Worm (Caenorhabditis elegans) whole organism, L1 larva: Measurements from ENCODE around the gene sec-5.

Source experiments
- C16A3.4 ChIP-seq: fragments of 150-350 bp; optimal IDR thresholded peaks from 2 replicates; lab custom pipeline; 2014; ENCODE audit warnings: missing biosample characterization, missing genetic modification characterization
- F16B12.6 ChIP-seq: fragments of 150-350 bp; optimal IDR thresholded peaks from 2 replicates; lab custom pipeline; 2014; ENCODE audit warnings: missing biosample characterization, missing genetic modification characterization
- Y116A8C.19 ChIP-seq: sonication (generic microtip); optimal IDR thresholded peaks from 2 replicates; lab custom pipeline; 2016; ENCODE audit warnings: missing compliant biosample characterization, missing genetic modification characterization, borderline replicate concordance
- aha-1 ChIP-seq: fragments of 150-350 bp; optimal IDR thresholded peaks from 2 replicates; lab custom pipeline; 2014; ENCODE audit warnings: missing biosample characterization, missing genetic modification characterization
- blmp-1 ChIP-seq: fragments of 150-350 bp; optimal IDR thresholded peaks from 2 replicates; lab custom pipeline; 2014; ENCODE audit warnings: missing biosample characterization, missing genetic modification characterization
- ceh-8 ChIP-seq: fragments of 200-800 bp; sonication (Bioruptor generic); optimal IDR thresholded peaks from 2 replicates; lab custom pipeline; 2018; ENCODE audit warnings: mild to moderate bottlenecking, missing genetic modification characterization, moderate library complexity, missing compliant biosample characterization
- ceh-90 ChIP-seq: sonication (generic microtip); optimal IDR thresholded peaks from 2 replicates; lab custom pipeline; 2016; ENCODE audit warnings: missing genetic modification characterization, missing compliant biosample characterization
- dpl-1 ChIP-seq, 3 experiments: fragments of 150-350 bp in 2 of 3; sonication (generic microtip) in 1 of 3; optimal IDR thresholded peaks; 2 replicates each; lab custom pipeline; 2014 to 2017; ENCODE audit warnings: missing biosample characterization in 3 of 3, missing genetic modification characterization in 3 of 3, missing genetic modification reagents in 3 of 3
- dsc-1 ChIP-seq: sonication (generic microtip); optimal IDR thresholded peaks from 2 replicates; lab custom pipeline; 2016; ENCODE audit warnings: mild to moderate bottlenecking, missing genetic modification characterization, missing compliant biosample characterization
- efl-1 ChIP-seq, 4 experiments: fragments of 150-350 bp; optimal IDR thresholded peaks in 3 of 4; peaks in 1 of 4; 1 replicate in 1 of 4; 2 replicates in 3 of 4; lab custom pipeline; 2014; ENCODE audit warnings: missing biosample characterization in 2 of 4, missing genetic modification characterization in 2 of 4, missing genetic modification reagents in 2 of 4
- egl-27 ChIP-seq, 2 experiments: fragments of 150-350 bp in 1 of 2; sonication (generic microtip); optimal IDR thresholded peaks; 3 replicates each; lab custom pipeline; 2017 to 2018; ENCODE audit warnings: missing biosample characterization in 2 of 2, missing genetic modification characterization in 2 of 2, missing genetic modification reagents in 2 of 2
- elt-3 ChIP-seq, 6 experiments: fragments of 150-350 bp in 1 of 6; sonication (generic microtip); optimal IDR thresholded peaks; 2 replicates each; lab custom pipeline; 2017 to 2018; ENCODE audit warnings: missing biosample characterization in 6 of 6, missing genetic modification characterization in 6 of 6, inconsistent platforms in 1 of 6
- fkh-8 ChIP-seq: sonication (generic microtip); optimal IDR thresholded peaks from 2 replicates; lab custom pipeline; 2016; ENCODE audit warnings: mild to moderate bottlenecking, missing genetic modification characterization, missing compliant biosample characterization
- fos-1 ChIP-seq: fragments of 150-350 bp; optimal IDR thresholded peaks from 2 replicates; lab custom pipeline; 2014; ENCODE audit warnings: missing biosample characterization, missing genetic modification characterization
- hlh-17 ChIP-seq: fragments of 200-800 bp; sonication (Bioruptor generic); optimal IDR thresholded peaks from 2 replicates; lab custom pipeline; 2018; ENCODE audit warnings: missing genetic modification characterization, mild to moderate bottlenecking, missing compliant biosample characterization, moderate library complexity, borderline replicate concordance
- hlh-4 ChIP-seq: sonication (generic microtip); optimal IDR thresholded peaks from 2 replicates; lab custom pipeline; 2016; ENCODE audit warnings: mild to moderate bottlenecking, missing genetic modification characterization, missing compliant biosample characterization
- hpl-2 ChIP-seq: fragments of 150-350 bp; optimal IDR thresholded peaks from 2 replicates; lab custom pipeline; 2014; ENCODE audit warnings: missing biosample characterization, missing genetic modification reagents, missing genetic modification characterization
- isw-1 ChIP-seq: fragments of 200-800 bp; sonication (Bioruptor generic); IDR thresholded peaks from 2 replicates; pipeline ENCODE4 v1.3.6; 2022; ENCODE audit warnings: missing genetic modification characterization, missing compliant biosample characterization
- jun-1 ChIP-seq: fragments of 150-350 bp; optimal IDR thresholded peaks from 2 replicates; lab custom pipeline; 2014; ENCODE audit warnings: missing biosample characterization, missing genetic modification reagents, missing genetic modification characterization
- lin-13 ChIP-seq: fragments of 150-350 bp; optimal IDR thresholded peaks from 2 replicates; lab custom pipeline; 2014; ENCODE audit warnings: missing biosample characterization, missing genetic modification reagents, missing genetic modification characterization
- lin-14 ChIP-seq: fragments of 200-800 bp; sonication (Bioruptor generic); optimal IDR thresholded peaks from 2 replicates; lab custom pipeline; 2018; ENCODE audit warnings: mild to moderate bottlenecking, missing genetic modification characterization, moderate library complexity, missing compliant biosample characterization
- lin-35 ChIP-seq, 2 experiments: fragments of 150-350 bp; optimal IDR thresholded peaks; 2 replicates each; lab custom pipeline; 2014; ENCODE audit warnings: missing biosample characterization in 2 of 2, missing genetic modification characterization in 2 of 2, missing genetic modification reagents in 2 of 2
- lir-3 ChIP-seq: sonication (generic microtip); optimal IDR thresholded peaks from 2 replicates; lab custom pipeline; 2016; ENCODE audit warnings: mild to moderate bottlenecking, missing genetic modification characterization, moderate library complexity, missing compliant biosample characterization; ENCODE audit not compliant: poor library complexity
- mab-9 ChIP-seq: fragments of 200-800 bp; sonication (Bioruptor generic); IDR thresholded peaks from 2 replicates; pipeline ENCODE4 v1.3.6; 2022; ENCODE audit warnings: missing genetic modification reagents, missing genetic modification characterization, missing compliant biosample characterization
- mdl-1 ChIP-seq, 2 experiments: fragments of 150-350 bp; optimal IDR thresholded peaks; 2 replicates each; lab custom pipeline; 2014 to 2017; ENCODE audit warnings: missing biosample characterization in 2 of 2, missing genetic modification characterization in 2 of 2, inconsistent platforms in 1 of 2
- nhr-19 ChIP-seq: fragments of 200-800 bp; sonication (Bioruptor generic); conservative IDR thresholded peaks from 2 replicates; pipeline ENCODE4 v1.3.6; 2022; ENCODE audit warnings: missing genetic modification characterization, missing compliant biosample characterization
- nhr-237 ChIP-seq: fragments of 150-350 bp; optimal IDR thresholded peaks from 2 replicates; lab custom pipeline; 2014; ENCODE audit warnings: missing biosample characterization, missing genetic modification characterization
- nhr-47 ChIP-seq: sonication (generic microtip); optimal IDR thresholded peaks from 2 replicates; lab custom pipeline; 2016; ENCODE audit warnings: mild to moderate bottlenecking, missing genetic modification characterization, moderate library complexity, missing compliant biosample characterization
- nhr-71 ChIP-seq: sonication (generic microtip); optimal IDR thresholded peaks from 2 replicates; lab custom pipeline; 2016; ENCODE audit warnings: mild to moderate bottlenecking, missing genetic modification characterization, moderate library complexity, missing compliant biosample characterization
- nhr-76 ChIP-seq: sonication (generic microtip); optimal IDR thresholded peaks from 2 replicates; lab custom pipeline; 2017; ENCODE audit warnings: missing biosample characterization, missing genetic modification characterization
- nhr-85 ChIP-seq: sonication (generic microtip); peaks from one replicate; lab custom pipeline; 2016; ENCODE audit warnings: missing genetic modification characterization, inconsistent platforms, missing compliant biosample characterization
- pag-3 ChIP-seq: sonication (generic microtip); optimal IDR thresholded peaks from 2 replicates; lab custom pipeline; 2017; ENCODE audit warnings: missing genetic modification characterization, mild to moderate bottlenecking, missing compliant biosample characterization, antibody characterized with exemption, borderline replicate concordance; ENCODE audit not compliant: insufficient read depth
- rnt-1 ChIP-seq: sonication (generic microtip); optimal IDR thresholded peaks from 2 replicates; lab custom pipeline; 2016; ENCODE audit warnings: mild to moderate bottlenecking, missing genetic modification characterization, moderate library complexity, missing compliant biosample characterization
- snpc-4 ChIP-seq: fragments of 150-350 bp; optimal IDR thresholded peaks from 2 replicates; lab custom pipeline; 2014; ENCODE audit warnings: missing biosample characterization, missing genetic modification characterization
- sptf-1 ChIP-seq: fragments of 150-350 bp; optimal IDR thresholded peaks from 2 replicates; lab custom pipeline; 2014; ENCODE audit warnings: missing biosample characterization, missing genetic modification characterization
- sup-37 ChIP-seq: fragments of 200-800 bp; sonication (Bioruptor generic); optimal IDR thresholded peaks from 2 replicates; lab custom pipeline; 2018; ENCODE audit warnings: mild to moderate bottlenecking, missing genetic modification characterization, missing compliant biosample characterization
- tlp-1 ChIP-seq: fragments of 150-350 bp; optimal IDR thresholded peaks from 2 replicates; lab custom pipeline; 2014; ENCODE audit warnings: missing biosample characterization, missing genetic modification characterization
- unc-130 ChIP-seq: fragments of 150-350 bp; optimal IDR thresholded peaks from 2 replicates; lab custom pipeline; 2017; ENCODE audit warnings: missing biosample characterization, missing genetic modification characterization, inconsistent platforms
- xbp-1 ChIP-seq: sonication (generic microtip); optimal IDR thresholded peaks from 2 replicates; lab custom pipeline; 2016; ENCODE audit warnings: missing genetic modification characterization, missing compliant biosample characterization
- zag-1 ChIP-seq: fragments of 150-350 bp; optimal IDR thresholded peaks from 2 replicates; lab custom pipeline; 2014; ENCODE audit warnings: missing biosample characterization, missing genetic modification characterization

Gene sec-5

ce11 chrII:9148079-9148478 lies 28.9 kb downstream of the sec-5 start:
- no peak for TF ChIP-seq ceh-90 (tag; lab: Kevin White, UChicago)
- TF ChIP-seq elt-3 (tag; optimal IDR thresholded peaks at IDR 0.05; lab: Kevin White, UChicago): peak in 1 of 6 experiments; percentile 64
- TF ChIP-seq egl-27 (tag; optimal IDR thresholded peaks at IDR 0.05; lab: Kevin White, UChicago): no peak
- TF ChIP-seq nhr-85 (tag; lab: Kevin White, UChicago): no peak
- no peak for TF ChIP-seq Y116A8C.19
- no peak for TF ChIP-seq zag-1
- no peak for TF ChIP-seq C16A3.4 (tag; lab: Kevin White, UChicago)
- TF ChIP-seq blmp-1 (tag; lab: Kevin White, UChicago): peak; percentile 77
- TF ChIP-seq snpc-4 (tag; lab: Kevin White, UChicago): no peak
- TF ChIP-seq lir-3 (tag; lab: Kevin White, UChicago): no peak
- no peak for TF ChIP-seq nhr-76 (tag; lab: Kevin White, UChicago)
- TF ChIP-seq F16B12.6 (tag; lab: Kevin White, UChicago): no peak
- no peak for TF ChIP-seq dpl-1 (GFP tag; optimal IDR thresholded peaks at IDR 0.05; lab: Kevin White, UChicago)
- TF ChIP-seq lin-14 (GFP tag; lab: Kevin White, UChicago): peak; percentile 19
- TF ChIP-seq sup-37 (GFP tag; lab: Kevin White, UChicago): no peak
- TF ChIP-seq jun-1: no peak
- no peak for TF ChIP-seq xbp-1
- TF ChIP-seq lin-35 (GFP tag; optimal IDR thresholded peaks at IDR 0.05; lab: Kevin White, UChicago): no peak
- TF ChIP-seq hlh-17 (GFP tag; lab: Kevin White, UChicago): no peak
- TF ChIP-seq lin-13: no peak
- TF ChIP-seq rnt-1 (tag; lab: Kevin White, UChicago): no peak
- TF ChIP-seq aha-1: no peak
- TF ChIP-seq, all 84 proteins: peak for 3

ce11 chrII:9145961-9146360 lies 31.0 kb downstream of the sec-5 start, which contains the start of gene W07A12.4:
TSS of gene W07A12.4 (plus strand) at chrII:9146261.
- TF ChIP-seq unc-130 (tag; lab: Kevin White, UChicago) (no peak), nhr-85 (tag; lab: Kevin White, UChicago) (peak; percentile 48), lin-14 (GFP tag; lab: Kevin White, UChicago) (no peak), mab-9 (GFP tag; lab: Robert Waterston, UW) (no peak), hlh-4 (peak; percentile 44), ceh-8 (GFP tag; lab: Kevin White, UChicago) (no peak), fos-1 (tag; lab: Kevin White, UChicago) (no peak), nhr-237 (tag; lab: Kevin White, UChicago) (no peak), dsc-1 (tag; lab: Kevin White, UChicago) (no peak), sptf-1 (tag; lab: Kevin White, UChicago) (no peak), nhr-19 (GFP tag; lab: Robert Waterston, UW) (no peak)
- TF ChIP-seq, all 84 proteins: peak for 2

- TF ChIP-seq isw-1 (GFP tag; lab: Robert Waterston, UW) (no peak), lir-3 (tag; lab: Kevin White, UChicago) (no peak), fkh-8 (tag; lab: Kevin White, UChicago) (peak; percentile 81), lin-14 (GFP tag; lab: Kevin White, UChicago) (peak; percentile 3), unc-130 (tag; lab: Kevin White, UChicago) (no peak), nhr-47 (tag; lab: Kevin White, UChicago) (peak; percentile 30), nhr-71 (tag; lab: Kevin White, UChicago) (peak; percentile 58), sptf-1 (tag; lab: Kevin White, UChicago) (no peak), hpl-2 (no peak)
Observed at ce11 chrII:9144366-9144765, 32.6 kb downstream of the sec-5 start.

ce11 chrII:9143795-9144194 lies 33.2 kb downstream of the sec-5 start:
- TF ChIP-seq mdl-1 (tag; optimal IDR thresholded peaks at IDR 0.05; lab: Kevin White, UChicago) (no peak), ceh-8 (GFP tag; lab: Kevin White, UChicago) (no peak), efl-1 (optimal IDR thresholded peaks at IDR 0.05; lab: Kevin White, UChicago) (no peak), efl-1 (GFP tag; optimal IDR thresholded peaks at IDR 0.05 in 1 of 2; lab: Kevin White, UChicago) (peak in 1 of 2 experiments; percentile 15), tlp-1 (tag; lab: Kevin White, UChicago) (no peak), pag-3 (tag; lab: Kevin White, UChicago) (no peak)
- TF ChIP-seq, all 84 proteins: peak for 1
